Fruit fly (Drosophila melanogaster) whole organism, embryonic: ENCODE measurements around the gene CG11356.

Experiments
- Awh ChIP-seq: fragments of 200-800 bp; sonication (Bioruptor generic); IDR thresholded peaks from 2 replicates; pipeline ENCODE4, ENCODE4 v1.3.6; 2022; ENCODE audit warnings: missing biosample characterization, missing genetic modification characterization
- BtbVII ChIP-seq: fragments of 200-800 bp; sonication (Bioruptor generic); optimal IDR thresholded peaks from 3 replicates; lab custom pipeline; 2017; ENCODE audit warnings: missing biosample characterization, mild to moderate bottlenecking, missing genetic modification characterization
- CG10543 ChIP-seq: fragments of 200-800 bp; sonication (Bioruptor generic); optimal IDR thresholded peaks from 3 replicates; lab custom pipeline; 2017; ENCODE audit warnings: missing biosample characterization, mild to moderate bottlenecking, missing genetic modification characterization, moderate library complexity
- CG11085 ChIP-seq: fragments of 200-800 bp; sonication (Bioruptor generic); IDR thresholded peaks from 2 replicates; pipeline ENCODE4 v1.3.6; 2022; ENCODE audit warnings: missing biosample characterization, missing genetic modification characterization
- CG11696 ChIP-seq: fragments of 200-800 bp; sonication (Bioruptor generic); IDR thresholded peaks from 2 replicates; pipeline ENCODE4 v1.3.6; 2022; ENCODE audit warnings: missing biosample characterization, missing genetic modification characterization
- CG12391 ChIP-seq: fragments of 200-800 bp; sonication (Bioruptor generic); optimal IDR thresholded peaks from 3 replicates; lab custom pipeline; 2018; ENCODE audit warnings: missing biosample characterization, mild to moderate bottlenecking, missing genetic modification characterization, moderate library complexity
- CG17359 ChIP-seq: fragments of 200-800 bp; sonication (Bioruptor generic); optimal IDR thresholded peaks from 3 replicates; lab custom pipeline; 2018; ENCODE audit warnings: missing biosample characterization, mild to moderate bottlenecking, missing genetic modification characterization, moderate library complexity
- CG17912 ChIP-seq: fragments of 200-800 bp; sonication (Bioruptor generic); optimal IDR thresholded peaks from 2 replicates; lab custom pipeline; 2018; ENCODE audit warnings: missing biosample characterization, mild to moderate bottlenecking, missing genetic modification characterization
- CG18262 ChIP-seq: fragments of 200-800 bp; optimal IDR thresholded peaks from 3 replicates; lab custom pipeline; 2019; ENCODE audit warnings: missing biosample characterization, mild to moderate bottlenecking, missing genetic modification characterization, moderate library complexity
- CG18599 ChIP-seq: fragments of 200-800 bp; sonication (Bioruptor generic); optimal IDR thresholded peaks from 3 replicates; lab custom pipeline; 2017; ENCODE audit warnings: missing biosample characterization, missing genetic modification characterization, mild to moderate bottlenecking, moderate library complexity, missing genetic modification reagents
- CG2129 ChIP-seq: fragments of 200-800 bp; sonication (Bioruptor generic); IDR thresholded peaks from 2 replicates; pipeline ENCODE4 v1.3.6; 2022; ENCODE audit warnings: missing biosample characterization, missing genetic modification characterization; ENCODE audit not compliant: partially characterized antibody
- CG2202 ChIP-seq: fragments of 200-800 bp; sonication (Bioruptor generic); optimal IDR thresholded peaks from 2 replicates; lab custom pipeline; 2018; ENCODE audit warnings: missing biosample characterization, mild to moderate bottlenecking, missing genetic modification characterization
- CG2678 ChIP-seq: fragments of 200-800 bp; sonication (Bioruptor generic); optimal IDR thresholded peaks from 3 replicates; lab custom pipeline; 2019; ENCODE audit warnings: missing biosample characterization, mild to moderate bottlenecking, missing genetic modification characterization, moderate library complexity
- CG30403 ChIP-seq: fragments of 200-800 bp; sonication (Bioruptor generic); optimal IDR thresholded peaks from 3 replicates; lab custom pipeline; 2016; ENCODE audit warnings: missing biosample characterization, missing genetic modification characterization
- CG31441 ChIP-seq: fragments of 200-800 bp; sonication (Bioruptor generic); IDR thresholded peaks from 2 replicates; pipeline ENCODE4 v1.3.6; 2022; ENCODE audit warnings: missing biosample characterization, missing genetic modification characterization
- CG3407 ChIP-seq: fragments of 200-800 bp; sonication (Bioruptor generic); optimal IDR thresholded peaks from 2 replicates; lab custom pipeline; 2018; ENCODE audit warnings: missing biosample characterization, mild to moderate bottlenecking, missing genetic modification characterization
- CG4404 ChIP-seq: fragments of 200-800 bp; sonication (Bioruptor generic); IDR thresholded peaks from 2 replicates; pipeline ENCODE4 v1.3.6; 2022; ENCODE audit warnings: missing biosample characterization, missing genetic modification characterization
- CG7745 ChIP-seq: fragments of 200-800 bp; sonication (Bioruptor generic); optimal IDR thresholded peaks from 2 replicates; lab custom pipeline; 2018; ENCODE audit warnings: missing biosample characterization, mild to moderate bottlenecking, missing genetic modification characterization, moderate library complexity
- CG7839 ChIP-seq: fragments of 200-800 bp; sonication (Bioruptor generic); optimal IDR thresholded peaks from 3 replicates; lab custom pipeline; 2018; ENCODE audit warnings: missing biosample characterization, mild to moderate bottlenecking, missing genetic modification characterization, moderate library complexity
- CG7928 ChIP-seq: fragments of 200-800 bp; sonication (Bioruptor generic); optimal IDR thresholded peaks from 2 replicates; lab custom pipeline; 2017; ENCODE audit warnings: missing biosample characterization, mild to moderate bottlenecking, missing genetic modification characterization
- D19A ChIP-seq: fragments of 200-800 bp; optimal IDR thresholded peaks from 3 replicates; lab custom pipeline; 2019; ENCODE audit warnings: missing biosample characterization, mild to moderate bottlenecking, missing genetic modification characterization, moderate library complexity
- HLHmδ ChIP-seq: fragments of 200-800 bp; sonication (Bioruptor generic); optimal IDR thresholded peaks from 2 replicates; lab custom pipeline; 2018; ENCODE audit warnings: missing biosample characterization, mild to moderate bottlenecking, missing genetic modification characterization, moderate library complexity
- HmgD ChIP-seq: fragments of 200-800 bp; sonication (Bioruptor generic); optimal IDR thresholded peaks from 3 replicates; lab custom pipeline; 2016; ENCODE audit warnings: missing biosample characterization, missing genetic modification characterization
- Hr78 ChIP-seq, 2 experiments: fragments of 200-800 bp in 1 of 2; fragments of >200 bp in 1 of 2; sonication (Bioruptor generic) in 1 of 2; optimal IDR thresholded peaks; 2 replicates each; lab custom pipeline; 2017 to 2019; ENCODE audit warnings: missing biosample characterization in 2 of 2, missing genetic modification characterization in 2 of 2, mild to moderate bottlenecking in 1 of 2, moderate library complexity in 1 of 2
- Mes4 ChIP-seq: fragments of 200-800 bp; sonication (Bioruptor generic); optimal IDR thresholded peaks from 2 replicates; lab custom pipeline; 2016; ENCODE audit warnings: missing biosample characterization, missing genetic modification characterization
- NfI ChIP-seq: fragments of 200-800 bp; sonication (Bioruptor generic); optimal IDR thresholded peaks from 3 replicates; lab custom pipeline; 2018; ENCODE audit warnings: missing biosample characterization, mild to moderate bottlenecking, missing genetic modification characterization, moderate library complexity
- Rfx ChIP-seq: fragments of 200-800 bp; sonication (Bioruptor generic); IDR thresholded peaks from 2 replicates; pipeline ENCODE4 v1.3.6; 2022; ENCODE audit warnings: missing biosample characterization, missing genetic modification characterization
- ac ChIP-seq: fragments of 200-800 bp; sonication (Bioruptor generic); optimal IDR thresholded peaks from 3 replicates; lab custom pipeline; 2017; ENCODE audit warnings: missing biosample characterization, mild to moderate bottlenecking, missing genetic modification characterization
- al ChIP-seq: fragments of 200-800 bp; sonication (Bioruptor generic); IDR thresholded peaks from 2 replicates; pipeline ENCODE4 v1.3.6; 2022; ENCODE audit warnings: missing biosample characterization, missing genetic modification characterization
- bab2 ChIP-seq: fragments of 200-800 bp; sonication (Bioruptor generic); optimal IDR thresholded peaks from 2 replicates; lab custom pipeline; 2016; ENCODE audit warnings: missing biosample characterization, missing genetic modification characterization
- cad ChIP-seq: fragments of >200 bp; optimal IDR thresholded peaks from 2 replicates; lab custom pipeline; 2017; ENCODE audit warnings: missing biosample characterization, missing genetic modification characterization
- chif ChIP-seq, 2 experiments: fragments of 200-800 bp; sonication (Bioruptor generic); optimal IDR thresholded peaks; 3 replicates each; lab custom pipeline; 2016; ENCODE audit warnings: missing biosample characterization in 2 of 2, missing genetic modification characterization in 2 of 2
- crc ChIP-seq: fragments of 200-800 bp; sonication (Bioruptor generic); optimal IDR thresholded peaks from 2 replicates; lab custom pipeline; 2016; ENCODE audit warnings: missing biosample characterization, missing genetic modification characterization
- crol ChIP-seq: fragments of 200-800 bp; sonication (Bioruptor generic); IDR thresholded peaks from 2 replicates; pipeline ENCODE4 v1.3.6; 2022; ENCODE audit warnings: missing biosample characterization, missing genetic modification characterization
- dysf ChIP-seq: fragments of 200-800 bp; sonication (Bioruptor generic); IDR thresholded peaks from 3 replicates; pipeline ENCODE4 v1.3.6; 2022; ENCODE audit warnings: missing biosample characterization, missing genetic modification characterization
- fd3F ChIP-seq: fragments of 200-800 bp; sonication (Bioruptor generic); optimal IDR thresholded peaks from 2 replicates; lab custom pipeline; 2018; ENCODE audit warnings: missing biosample characterization, mild to moderate bottlenecking, missing genetic modification characterization, moderate library complexity
- fd64A ChIP-seq: fragments of 200-800 bp; sonication (Bioruptor generic); optimal IDR thresholded peaks from 3 replicates; lab custom pipeline; 2018; ENCODE audit warnings: missing biosample characterization, mild to moderate bottlenecking, missing genetic modification characterization
- fd96Cb ChIP-seq: fragments of 200-800 bp; sonication (Bioruptor generic); optimal IDR thresholded peaks from 2 replicates; lab custom pipeline; 2018; ENCODE audit warnings: missing biosample characterization, mild to moderate bottlenecking, missing genetic modification characterization, moderate library complexity
- gfzf ChIP-seq: fragments of 200-800 bp; sonication (Bioruptor generic); optimal IDR thresholded peaks from 2 replicates; lab custom pipeline; 2016; ENCODE audit warnings: missing biosample characterization, mild to moderate bottlenecking, missing genetic modification characterization, moderate library complexity
- gsb-n ChIP-seq: fragments of 200-800 bp; sonication (Bioruptor generic); optimal IDR thresholded peaks from 3 replicates; lab custom pipeline; 2018; ENCODE audit warnings: missing biosample characterization, mild to moderate bottlenecking, missing genetic modification characterization
- hbn ChIP-seq: fragments of 200-800 bp; sonication (Bioruptor generic); IDR thresholded peaks from 2 replicates; pipeline ENCODE4 v1.3.6; 2022; ENCODE audit warnings: missing biosample characterization, missing genetic modification characterization; ENCODE audit not compliant: partially characterized antibody
- jing ChIP-seq: fragments of 200-800 bp; sonication (Bioruptor generic); optimal IDR thresholded peaks from 2 replicates; lab custom pipeline; 2018; ENCODE audit warnings: missing biosample characterization, mild to moderate bottlenecking, missing genetic modification characterization
- jumu ChIP-seq: fragments of 200-800 bp; sonication (Bioruptor generic); optimal IDR thresholded peaks from 3 replicates; lab custom pipeline; 2016; ENCODE audit warnings: missing biosample characterization, missing genetic modification characterization
- mld ChIP-seq: fragments of 200-800 bp; sonication (Bioruptor generic); IDR thresholded peaks from 3 replicates; pipeline ENCODE4 v1.3.6; 2022; ENCODE audit warnings: missing biosample characterization, missing genetic modification characterization; ENCODE audit not compliant: partially characterized antibody
- nau ChIP-seq: fragments of 200-800 bp; sonication (Bioruptor generic); optimal IDR thresholded peaks from 3 replicates; lab custom pipeline; 2017; ENCODE audit warnings: missing biosample characterization, mild to moderate bottlenecking, missing genetic modification characterization, missing genetic modification reagents
- nom ChIP-seq: fragments of 200-800 bp; sonication (Bioruptor generic); optimal IDR thresholded peaks from 2 replicates; lab custom pipeline; 2017; ENCODE audit warnings: missing biosample characterization, missing genetic modification characterization, mild to moderate bottlenecking, moderate library complexity, missing genetic modification reagents
- sisA ChIP-seq: fragments of 200-800 bp; sonication (Bioruptor generic); IDR thresholded peaks from 2 replicates; pipeline ENCODE4 v1.3.6; 2022; ENCODE audit warnings: missing biosample characterization, missing genetic modification characterization
- tgo ChIP-seq: fragments of 200-800 bp; sonication (Bioruptor generic); IDR thresholded peaks from 3 replicates; pipeline ENCODE4 v1.3.6; 2022; ENCODE audit warnings: missing biosample characterization, missing genetic modification characterization
- tx ChIP-seq: fragments of 200-800 bp; sonication (Bioruptor generic); optimal IDR thresholded peaks from 2 replicates; lab custom pipeline; 2016; ENCODE audit warnings: missing biosample characterization, missing genetic modification characterization
- wdn ChIP-seq: fragments of 200-800 bp; sonication (Bioruptor generic); IDR thresholded peaks from 2 replicates; pipeline ENCODE4 v1.3.6; 2022; ENCODE audit warnings: missing biosample characterization, missing genetic modification characterization

Gene CG11356

dm6 chrX:12075569-12075968, 28.1 kb downstream of the CG11356 start (continued):
- TF ChIP-seq CG7839 (tag; lab: Kevin White, UChicago) (peak; percentile 26), CG31441 (GFP tag; lab: Robert Waterston, UW) (no peak), CG3407 (no peak), CG7928 (GFP tag; lab: Kevin White, UChicago) (no peak), jing (GFP tag; lab: Kevin White, UChicago) (no peak), hbn (GFP tag; lab: Robert Waterston, UW) (no peak), CG11085 (GFP tag; lab: Robert Waterston, UW) (no peak), crol (no peak), CG4404 (GFP tag; lab: Robert Waterston, UW) (no peak), sisA (GFP tag; lab: Robert Waterston, UW) (no peak), CG10543 (GFP tag; lab: Kevin White, UChicago) (no peak), Mes4 (GFP tag; lab: Kevin White, UChicago) (no peak), fd96Cb (tag; lab: Kevin White, UChicago) (no peak), al (GFP tag; lab: Robert Waterston, UW) (no peak), tx (GFP tag; lab: Kevin White, UChicago) (no peak), nom (no peak), gfzf (GFP tag; lab: Kevin White, UChicago) (no peak), crc (GFP tag; lab: Kevin White, UChicago) (no peak), CG2202 (tag; lab: Kevin White, UChicago) (no peak)

dm6 chrX:12073637-12074036, 30.0 kb downstream of the CG11356 start:
- TF ChIP-seq wdn (no peak), BtbVII (GFP tag; lab: Kevin White, UChicago) (peak; percentile 1), CG7745 (tag; lab: Kevin White, UChicago) (no peak), tgo (GFP tag; lab: Robert Waterston, UW) (no peak), NfI (peak; percentile 29), D19A (tag; lab: Kevin White, UChicago) (peak; percentile 16), Awh (GFP tag; lab: Robert Waterston, UW) (no peak), CG11696 (no peak), HLHmδ (GFP tag; lab: Kevin White, UChicago) (no peak), Rfx (GFP tag; lab: Robert Waterston, UW) (0 out of 2 replicates have a peak, but pooled peaks have one; percentile 20), ac (no peak), jumu (no peak), CG7839 (tag; lab: Kevin White, UChicago) (peak; percentile 54), CG18599 (GFP tag; lab: Kevin White, UChicago) (peak; percentile 74), gsb-n (no peak), cad (no peak), CG30403 (peak; percentile 25), fd64A (GFP tag; lab: Kevin White, UChicago) (no peak), CG2129 (GFP tag; lab: Robert Waterston, UW) (no peak), chif (GFP tag; optimal IDR thresholded peaks at IDR 0.05; lab: Kevin White, UChicago) (no peak), HmgD (no peak), nau (GFP tag; lab: Kevin White, UChicago) (no peak), fd3F (GFP tag; lab: Kevin White, UChicago) (no peak), CG12391 (peak; percentile 40), CG17359 (peak; percentile 50), bab2 (GFP tag; lab: Kevin White, UChicago) (no peak), CG2678 (peak; percentile 75), CG18262 (tag; lab: Kevin White, UChicago) (peak; percentile 17), dysf (no peak), Hr78 (GFP tag; optimal IDR thresholded peaks at IDR 0.05; lab: Kevin White, UChicago) (no peak), mld (GFP tag; lab: Robert Waterston, UW) (no peak), CG17912 (no peak)
